Fruit fly (Drosophila melanogaster) whole organism, pupa: ENCODE measurements around the gene CG14926.

ENCODE experiments used
- CG12605 ChIP-seq: fragments of 200-800 bp; sonication (Bioruptor generic); IDR thresholded peaks from 2 replicates; pipeline ENCODE4 v1.3.6; 2022; ENCODE audit warnings: missing biosample characterization, missing genetic modification characterization
- CG13204 ChIP-seq: fragments of 200-800 bp; sonication (Bioruptor generic); optimal IDR thresholded peaks from 2 replicates; lab custom pipeline; 2018; ENCODE audit warnings: missing biosample characterization, mild to moderate bottlenecking, missing genetic modification characterization, moderate library complexity
- CG4496 ChIP-seq: fragments of 200-800 bp; sonication (Bioruptor generic); IDR thresholded peaks from 3 replicates; pipeline ENCODE4 v1.3.6; 2022; ENCODE audit warnings: missing biosample characterization, missing genetic modification characterization
- CG8301 ChIP-seq: fragments of 200-800 bp; sonication (Bioruptor generic); optimal IDR thresholded peaks from 2 replicates; lab custom pipeline; 2018; ENCODE audit warnings: missing biosample characterization, mild to moderate bottlenecking, missing genetic modification characterization

- no peak for TF ChIP-seq CG4496 (GFP tag; lab: Robert Waterston, UW)
- no peak for TF ChIP-seq CG13204 (GFP tag; lab: Kevin White, UChicago)
- no peak for TF ChIP-seq CG8301 (tag; lab: Kevin White, UChicago)
- no peak for TF ChIP-seq CG12605 (GFP tag; lab: Robert Waterston, UW)
These were observed 20.3 kb downstream of the CG14926 start for dm6 chr2L:11322800-11323199.
